Fruit fly (Drosophila melanogaster) whole organism, embryonic: Measurements from ENCODE around the gene UQCR-6.4L.

Experiments
- Asciz ChIP-seq: fragments of 200-800 bp; sonication (Bioruptor generic); optimal IDR thresholded peaks from 2 replicates; lab custom pipeline; 2017; ENCODE audit warnings: missing biosample characterization, mild to moderate bottlenecking, missing genetic modification characterization, missing genetic modification reagents
- Blimp-1 ChIP-seq: fragments of 200-800 bp; sonication (Bioruptor generic); optimal IDR thresholded peaks from 3 replicates; lab custom pipeline; 2018; ENCODE audit warnings: missing biosample characterization, missing genetic modification characterization, mild to moderate bottlenecking, moderate library complexity, missing genetic modification reagents
- BtbVII ChIP-seq: fragments of 200-800 bp; sonication (Bioruptor generic); optimal IDR thresholded peaks from 3 replicates; lab custom pipeline; 2017; ENCODE audit warnings: missing biosample characterization, mild to moderate bottlenecking, missing genetic modification characterization
- CG10267 ChIP-seq: fragments of 200-800 bp; sonication (Bioruptor generic); optimal IDR thresholded peaks from 2 replicates; lab custom pipeline; 2018; ENCODE audit warnings: missing biosample characterization, mild to moderate bottlenecking, missing genetic modification characterization, moderate library complexity
- CG10565 ChIP-seq: fragments of 200-800 bp; sonication (Bioruptor generic); optimal IDR thresholded peaks from 3 replicates; lab custom pipeline; 2016; ENCODE audit warnings: missing biosample characterization, mild to moderate bottlenecking, missing genetic modification characterization
- CG11696 ChIP-seq: fragments of 200-800 bp; sonication (Bioruptor generic); IDR thresholded peaks from 2 replicates; pipeline ENCODE4 v1.3.6; 2022; ENCODE audit warnings: missing biosample characterization, missing genetic modification characterization
- CG12769 ChIP-seq: fragments of 200-800 bp; sonication (Bioruptor generic); optimal IDR thresholded peaks from 2 replicates; lab custom pipeline; 2019; ENCODE audit warnings: missing biosample characterization, mild to moderate bottlenecking, missing genetic modification characterization, moderate library complexity
- CG13123 ChIP-seq: fragments of 200-800 bp; sonication (Bioruptor generic); optimal IDR thresholded peaks from 2 replicates; lab custom pipeline; 2016; ENCODE audit warnings: missing biosample characterization, missing genetic modification characterization
- CG13424 ChIP-seq: fragments of 200-800 bp; sonication (Bioruptor generic); optimal IDR thresholded peaks from 2 replicates; lab custom pipeline; 2019; ENCODE audit warnings: missing biosample characterization, mild to moderate bottlenecking, missing genetic modification characterization, moderate library complexity
- CG14050 ChIP-seq: fragments of 200-800 bp; sonication (Bioruptor generic); IDR thresholded peaks from 3 replicates; pipeline ENCODE4 v1.3.6; 2022; ENCODE audit warnings: missing biosample characterization, missing genetic modification characterization
- CG14441 ChIP-seq: fragments of 200-800 bp; sonication (Bioruptor generic); IDR thresholded peaks from 2 replicates; pipeline ENCODE4 v1.3.6; 2022; ENCODE audit warnings: missing biosample characterization, missing genetic modification characterization
- CG15073 ChIP-seq: fragments of 200-800 bp; sonication (Bioruptor generic); optimal IDR thresholded peaks from 2 replicates; lab custom pipeline; 2016; ENCODE audit warnings: missing biosample characterization, missing genetic modification characterization
- CG1602 ChIP-seq: fragments of 200-800 bp; sonication (Bioruptor generic); optimal IDR thresholded peaks from 3 replicates; lab custom pipeline; 2016; ENCODE audit warnings: missing biosample characterization, missing genetic modification characterization
- CG17361 ChIP-seq: fragments of 200-800 bp; sonication (Bioruptor generic); IDR thresholded peaks from 3 replicates; pipeline ENCODE4 v1.3.6; 2022; ENCODE audit warnings: missing biosample characterization, missing genetic modification characterization
- CG2120 ChIP-seq: fragments of 200-800 bp; sonication (Bioruptor generic); optimal IDR thresholded peaks from 3 replicates; lab custom pipeline; 2016; ENCODE audit warnings: missing biosample characterization, missing genetic modification characterization
- CG4282 ChIP-seq: fragments of 200-800 bp; sonication (Bioruptor generic); optimal IDR thresholded peaks from 2 replicates; lab custom pipeline; 2016; ENCODE audit warnings: missing biosample characterization, missing genetic modification characterization
- CG7357 ChIP-seq: fragments of 200-800 bp; sonication (Bioruptor generic); IDR thresholded peaks from 3 replicates; pipeline ENCODE4 v1.3.6; 2022; ENCODE audit warnings: missing biosample characterization, missing genetic modification characterization
- CG8290 ChIP-seq, 3 experiments: fragments of 200-800 bp; sonication (Bioruptor generic); optimal IDR thresholded peaks; 2 replicates each; lab custom pipeline; 2016 to 2019; ENCODE audit warnings: missing biosample characterization in 3 of 3, missing genetic modification characterization in 3 of 3, mild to moderate bottlenecking in 2 of 3, moderate library complexity in 1 of 3
- CG8388 ChIP-seq: fragments of 200-800 bp; sonication (Bioruptor generic); optimal IDR thresholded peaks from 2 replicates; lab custom pipeline; 2019; ENCODE audit warnings: missing biosample characterization, mild to moderate bottlenecking, missing genetic modification characterization, moderate library complexity
- CkIIα-i1 ChIP-seq: fragments of 200-800 bp; sonication (Bioruptor generic); IDR thresholded peaks from 2 replicates; pipeline ENCODE4 v1.3.6; 2022; ENCODE audit warnings: missing biosample characterization, missing genetic modification characterization
- D ChIP-seq, 2 experiments: fragments of 200-800 bp in 1 of 2; fragments of >200 bp in 1 of 2; sonication (Bioruptor generic) in 1 of 2; optimal IDR thresholded peaks; 2 replicates in 1 of 2; 3 replicates in 1 of 2; lab custom pipeline; 2017; ENCODE audit warnings: mild to moderate bottlenecking in 1 of 2, missing biosample characterization in 1 of 2, missing genetic modification characterization in 1 of 2, missing genetic modification reagents in 1 of 2
- Drgx ChIP-seq: fragments of 200-800 bp; sonication (Bioruptor generic); IDR thresholded peaks from 2 replicates; pipeline ENCODE4 v1.3.6; 2022; ENCODE audit warnings: missing biosample characterization, missing genetic modification characterization
- GATAe ChIP-seq: fragments of 200-800 bp; sonication (Bioruptor generic); conservative IDR thresholded peaks from 2 replicates; pipeline ENCODE4 v1.3.6; 2022; ENCODE audit warnings: missing biosample characterization, missing genetic modification characterization
- HHEX ChIP-seq: fragments of 200-800 bp; sonication (Bioruptor generic); optimal IDR thresholded peaks from 3 replicates; lab custom pipeline; 2017; ENCODE audit warnings: missing biosample characterization, mild to moderate bottlenecking, missing genetic modification characterization, missing genetic modification reagents
- Hand ChIP-seq: fragments of 200-800 bp; sonication (Bioruptor generic); optimal IDR thresholded peaks from 2 replicates; lab custom pipeline; 2017; ENCODE audit warnings: mild to moderate bottlenecking, missing biosample characterization, missing genetic modification reagents, missing genetic modification characterization
- Hsf ChIP-seq: fragments of 200-800 bp; sonication (Bioruptor generic); optimal IDR thresholded peaks from 3 replicates; lab custom pipeline; 2016; ENCODE audit warnings: missing biosample characterization, missing genetic modification characterization
- NC2α ChIP-seq: fragments of 200-800 bp; sonication (Bioruptor generic); optimal IDR thresholded peaks from 2 replicates; lab custom pipeline; 2016; ENCODE audit warnings: missing biosample characterization, missing genetic modification characterization
- Rfx ChIP-seq: fragments of 200-800 bp; sonication (Bioruptor generic); IDR thresholded peaks from 2 replicates; pipeline ENCODE4 v1.3.6; 2022; ENCODE audit warnings: missing biosample characterization, missing genetic modification characterization
- Sry-δ ChIP-seq: fragments of 200-800 bp; sonication (Bioruptor generic); optimal IDR thresholded peaks from 2 replicates; lab custom pipeline; 2016; ENCODE audit warnings: missing biosample characterization, missing genetic modification characterization
- YL-1 ChIP-seq: fragments of 200-800 bp; sonication (Bioruptor generic); optimal IDR thresholded peaks from 3 replicates; lab custom pipeline; 2017; ENCODE audit warnings: missing biosample characterization, mild to moderate bottlenecking, missing genetic modification characterization
- ab ChIP-seq: fragments of 200-800 bp; sonication (Bioruptor generic); optimal IDR thresholded peaks from 2 replicates; lab custom pipeline; 2016; ENCODE audit warnings: missing biosample characterization, missing genetic modification characterization
- ash1 ChIP-seq: fragments of 200-800 bp; sonication (Bioruptor generic); optimal IDR thresholded peaks from 2 replicates; lab custom pipeline; 2018; ENCODE audit warnings: missing biosample characterization, mild to moderate bottlenecking, missing genetic modification characterization
- bab2 ChIP-seq: fragments of 200-800 bp; sonication (Bioruptor generic); optimal IDR thresholded peaks from 2 replicates; lab custom pipeline; 2016; ENCODE audit warnings: missing biosample characterization, missing genetic modification characterization
- bowl ChIP-seq: fragments of 200-800 bp; sonication (Bioruptor generic); IDR thresholded peaks from 2 replicates; pipeline ENCODE4 v1.3.6; 2022; ENCODE audit warnings: missing biosample characterization, missing genetic modification characterization
- chm ChIP-seq: fragments of 200-800 bp; sonication (Bioruptor generic); IDR thresholded peaks from 2 replicates; pipeline ENCODE4 v1.3.6; 2022; ENCODE audit warnings: missing biosample characterization, missing genetic modification characterization
- eve ChIP-seq, 2 experiments: fragments of >200 bp; optimal IDR thresholded peaks; 2 replicates each; lab custom pipeline; 2017; ENCODE audit warnings: missing biosample characterization in 2 of 2, missing genetic modification characterization in 2 of 2
- exex ChIP-seq: fragments of 200-800 bp; sonication (Bioruptor generic); optimal IDR thresholded peaks from 4 replicates; lab custom pipeline; 2018; ENCODE audit warnings: missing biosample characterization, mild to moderate bottlenecking, missing genetic modification characterization, moderate library complexity
- eyg ChIP-seq: fragments of 200-800 bp; sonication (Bioruptor generic); optimal IDR thresholded peaks from 3 replicates; lab custom pipeline; 2016; ENCODE audit warnings: missing biosample characterization, missing genetic modification characterization
- gcm2 ChIP-seq: fragments of 200-800 bp; sonication (Bioruptor generic); optimal IDR thresholded peaks from 2 replicates; lab custom pipeline; 2016; ENCODE audit warnings: missing biosample characterization, missing genetic modification characterization
- ham ChIP-seq: fragments of 200-800 bp; sonication (Bioruptor generic); IDR thresholded peaks from 2 replicates; pipeline ENCODE4 v1.3.6; 2022; ENCODE audit warnings: missing biosample characterization, missing genetic modification characterization
- jigr1 ChIP-seq: fragments of 200-800 bp; sonication (Bioruptor generic); IDR thresholded peaks from 3 replicates; pipeline ENCODE4 v1.3.6; 2022; ENCODE audit warnings: missing biosample characterization, missing genetic modification characterization
- lab ChIP-seq: fragments of 200-800 bp; sonication (Bioruptor generic); optimal IDR thresholded peaks from 3 replicates; lab custom pipeline; 2017; ENCODE audit warnings: missing biosample characterization, missing genetic modification characterization, mild to moderate bottlenecking, moderate library complexity, missing genetic modification reagents
- lilli ChIP-seq: fragments of 200-800 bp; sonication (Bioruptor generic); optimal IDR thresholded peaks from 3 replicates; lab custom pipeline; 2016; ENCODE audit warnings: missing biosample characterization, missing genetic modification characterization
- pros ChIP-seq: fragments of 200-800 bp; sonication (Bioruptor generic); optimal IDR thresholded peaks from 3 replicates; lab custom pipeline; 2019; ENCODE audit warnings: missing biosample characterization, mild to moderate bottlenecking, missing genetic modification characterization, moderate library complexity
- shn ChIP-seq: fragments of 200-800 bp; sonication (Bioruptor generic); optimal IDR thresholded peaks from 3 replicates; lab custom pipeline; 2016; ENCODE audit warnings: missing biosample characterization, missing genetic modification characterization
- ssp ChIP-seq: fragments of 200-800 bp; sonication (Bioruptor generic); IDR thresholded peaks from 2 replicates; pipeline ENCODE4 v1.3.6; 2022; ENCODE audit warnings: missing biosample characterization, missing genetic modification characterization
- stc ChIP-seq: fragments of 200-800 bp; sonication (Bioruptor generic); IDR thresholded peaks from 2 replicates; pipeline ENCODE4 v1.3.6; 2022; ENCODE audit warnings: missing biosample characterization, missing genetic modification characterization
- tin ChIP-seq: fragments of 200-800 bp; sonication (Bioruptor generic); optimal IDR thresholded peaks from 3 replicates; lab custom pipeline; 2016; ENCODE audit warnings: missing biosample characterization, missing genetic modification characterization
- tna ChIP-seq: fragments of 200-800 bp; sonication (Bioruptor generic); IDR thresholded peaks from 2 replicates; pipeline ENCODE4 v1.3.6; 2022; ENCODE audit warnings: missing biosample characterization, missing genetic modification characterization; ENCODE audit not compliant: partially characterized antibody
- wor ChIP-seq: fragments of 200-800 bp; sonication (Bioruptor generic); IDR thresholded peaks from 2 replicates; pipeline ENCODE4 v1.3.6; 2022; ENCODE audit warnings: missing biosample characterization, missing genetic modification characterization

Gene UQCR-6.4L

DNA sequence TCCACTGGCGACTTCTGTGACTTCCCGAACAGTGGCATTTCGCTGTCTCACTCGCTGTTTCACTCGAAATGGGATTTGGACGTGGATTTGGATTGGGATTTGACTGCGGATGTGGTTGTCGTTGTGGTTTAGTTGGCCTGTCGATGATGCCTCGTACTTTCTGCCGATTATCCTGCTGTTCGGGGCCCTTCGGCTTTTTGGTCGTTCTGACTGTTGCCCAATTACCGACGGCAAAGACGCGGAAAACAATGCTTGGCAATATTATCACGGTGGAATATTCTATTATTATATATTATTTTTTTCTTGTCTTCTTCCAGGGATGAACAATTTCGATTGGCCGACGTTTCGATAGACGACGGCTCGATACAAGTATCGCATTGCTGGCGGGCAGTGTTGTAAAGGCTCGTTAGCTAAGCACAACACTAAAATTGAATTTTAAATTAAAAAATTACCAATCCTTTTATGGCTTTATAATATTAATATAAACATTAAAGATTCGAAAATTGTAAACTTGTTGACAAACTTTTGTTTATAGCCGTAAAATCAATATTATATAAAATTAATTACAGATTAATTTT, 48.7 kb downstream of the UQCR-6.4L start, which contains the start of gene Mo25 (continued):
- TF ChIP-seq Asciz (peak; percentile 33), CG17361 (GFP tag; lab: Robert Waterston, UW) (peak; percentile 50; the same call in 2 of the 3 replicates), CG11696 (GFP tag; lab: Robert Waterston, UW) (no peak), bab2 (GFP tag; lab: Kevin White, UChicago) (no peak), CkIIα-i1 (GFP tag; lab: Robert Waterston, UW) (no peak), NC2α (GFP tag; lab: Kevin White, UChicago) (no peak), wor (GFP tag; lab: Robert Waterston, UW) (no peak), ab (no peak), CG1602 (GFP tag; lab: Kevin White, UChicago) (no peak), CG10565 (GFP tag; lab: Kevin White, UChicago) (no peak), lab (GFP tag; lab: Kevin White, UChicago) (no peak), jigr1 (GFP tag; lab: Robert Waterston, UW) (no peak), Blimp-1 (GFP tag; lab: Kevin White, UChicago) (peak; percentile 15), CG8388 (GFP tag; lab: Kevin White, UChicago) (peak; percentile 11), ham (GFP tag; lab: Robert Waterston, UW) (no peak), CG13424 (peak; percentile 29), shn (no peak), BtbVII (GFP tag; lab: Kevin White, UChicago) (peak; percentile 29), tin (GFP tag; lab: Kevin White, UChicago) (peak; percentile 49), D (optimal IDR thresholded peaks at IDR 0.05; lab: Kevin White, UChicago) (no peak), D (GFP tag; optimal IDR thresholded peaks at IDR 0.05; lab: Kevin White, UChicago) (no peak), Hand (no peak), CG8290 (GFP tag; optimal IDR thresholded peaks at IDR 0.05; lab: Kevin White, UChicago) (no peak), CG8290 (tag; optimal IDR thresholded peaks at IDR 0.05; lab: Kevin White, UChicago) (no peak), Sry-δ (GFP tag; lab: Kevin White, UChicago) (peak; percentile 59), stc (no peak), CG13123 (GFP tag; lab: Kevin White, UChicago) (no peak), ash1 (GFP tag; lab: Kevin White, UChicago) (no peak), CG12769 (tag; lab: Kevin White, UChicago) (no peak), YL-1 (GFP tag; lab: Kevin White, UChicago) (peak; percentile 89), CG15073 (GFP tag; lab: Kevin White, UChicago) (no peak), Hsf (GFP tag; lab: Kevin White, UChicago) (no peak), exex (peak; percentile 27), CG10267 (tag; lab: Kevin White, UChicago) (peak; percentile 98), CG4282 (no peak), CG7357 (GFP tag; lab: Robert Waterston, UW) (no peak), lilli (GFP tag; lab: Kevin White, UChicago) (peak; percentile 69), chm (GFP tag; lab: Robert Waterston, UW) (no peak), gcm2 (GFP tag; lab: Kevin White, UChicago) (no peak), Rfx (GFP tag; lab: Robert Waterston, UW) (peak; percentile 77), GATAe (GFP tag; lab: Robert Waterston, UW) (no peak), tna (GFP tag; lab: Robert Waterston, UW) (peak; percentile 55), bowl (GFP tag; lab: Robert Waterston, UW) (no peak), CG2120 (GFP tag; lab: Kevin White, UChicago) (peak; percentile 67), Drgx (GFP tag; lab: Robert Waterston, UW) (no peak), eyg (GFP tag; lab: Kevin White, UChicago) (no peak), ssp (GFP tag; lab: Robert Waterston, UW) (peak; percentile 29; the same call in 1 of the 2 replicates), HHEX (no peak), CG14441 (GFP tag; lab: Robert Waterston, UW) (no peak), CG14050 (no peak), eve (GFP tag; optimal IDR thresholded peaks at IDR 0.05; lab: Kevin White, UChicago) (no peak), pros (GFP tag; lab: Kevin White, UChicago) (no peak)
